Fruit fly (Drosophila melanogaster) whole organism, embryonic: ENCODE measurements around the gene Mtr3.

Experiments
- Antp ChIP-seq: fragments of 200-800 bp; sonication (Bioruptor generic); optimal IDR thresholded peaks from 3 replicates; lab custom pipeline; 2016; ENCODE audit warnings: missing biosample characterization, missing genetic modification characterization
- BtbVII ChIP-seq: fragments of 200-800 bp; sonication (Bioruptor generic); optimal IDR thresholded peaks from 3 replicates; lab custom pipeline; 2017; ENCODE audit warnings: missing biosample characterization, mild to moderate bottlenecking, missing genetic modification characterization
- Bteb2 ChIP-seq: fragments of 200-800 bp; sonication (Bioruptor generic); optimal IDR thresholded peaks from 2 replicates; lab custom pipeline; 2016; ENCODE audit warnings: missing biosample characterization, missing genetic modification characterization
- CG10565 ChIP-seq: fragments of 200-800 bp; sonication (Bioruptor generic); optimal IDR thresholded peaks from 3 replicates; lab custom pipeline; 2016; ENCODE audit warnings: missing biosample characterization, mild to moderate bottlenecking, missing genetic modification characterization
- CG10959 ChIP-seq: fragments of 200-800 bp; sonication (Bioruptor generic); IDR thresholded peaks from 2 replicates; pipeline ENCODE4 v1.3.6; 2022; ENCODE audit warnings: missing biosample characterization, missing genetic modification characterization
- CG1233 ChIP-seq: fragments of 200-800 bp; sonication (Bioruptor generic); optimal IDR thresholded peaks from 4 replicates; lab custom pipeline; 2018; ENCODE audit warnings: missing biosample characterization, mild to moderate bottlenecking, missing genetic modification characterization
- CG13775 ChIP-seq: fragments of 200-800 bp; sonication (Bioruptor generic); optimal IDR thresholded peaks from 3 replicates; lab custom pipeline; 2017; ENCODE audit warnings: missing biosample characterization, mild to moderate bottlenecking, missing genetic modification characterization
- CG13894 ChIP-seq: fragments of 200-800 bp; sonication (Bioruptor generic); optimal IDR thresholded peaks from 3 replicates; lab custom pipeline; 2018; ENCODE audit warnings: missing biosample characterization, mild to moderate bottlenecking, missing genetic modification characterization, moderate library complexity
- CG17328 ChIP-seq: fragments of 200-800 bp; sonication (Bioruptor generic); IDR thresholded peaks from 2 replicates; pipeline ENCODE4 v1.3.6; 2022; ENCODE audit warnings: missing biosample characterization, missing genetic modification characterization
- CG17361 ChIP-seq: fragments of 200-800 bp; sonication (Bioruptor generic); IDR thresholded peaks from 3 replicates; pipeline ENCODE4 v1.3.6; 2022; ENCODE audit warnings: missing biosample characterization, missing genetic modification characterization
- CG18619 ChIP-seq: fragments of 200-800 bp; sonication (Bioruptor generic); optimal IDR thresholded peaks from 3 replicates; lab custom pipeline; 2017; ENCODE audit warnings: missing biosample characterization, mild to moderate bottlenecking, missing genetic modification characterization
- CG2678 ChIP-seq: fragments of 200-800 bp; sonication (Bioruptor generic); optimal IDR thresholded peaks from 3 replicates; lab custom pipeline; 2019; ENCODE audit warnings: missing biosample characterization, mild to moderate bottlenecking, missing genetic modification characterization, moderate library complexity
- CG30403 ChIP-seq: fragments of 200-800 bp; sonication (Bioruptor generic); optimal IDR thresholded peaks from 3 replicates; lab custom pipeline; 2016; ENCODE audit warnings: missing biosample characterization, missing genetic modification characterization
- CG30431 ChIP-seq: fragments of 200-800 bp; sonication (Bioruptor generic); optimal IDR thresholded peaks from 2 replicates; lab custom pipeline; 2017; ENCODE audit warnings: missing biosample characterization, missing genetic modification characterization
- CG33213 ChIP-seq: fragments of 200-800 bp; sonication (Bioruptor generic); optimal IDR thresholded peaks from 3 replicates; lab custom pipeline; 2016; ENCODE audit warnings: missing biosample characterization, missing genetic modification characterization
- CG4360 ChIP-seq: fragments of 200-800 bp; sonication (Bioruptor generic); IDR thresholded peaks from 2 replicates; pipeline ENCODE4 v1.3.6; 2022; ENCODE audit warnings: missing biosample characterization, missing genetic modification characterization
- CG5953 ChIP-seq: fragments of 200-800 bp; sonication (Bioruptor generic); IDR thresholded peaks from 2 replicates; pipeline ENCODE4 v1.3.6; 2022; ENCODE audit warnings: missing biosample characterization, missing genetic modification characterization
- CG7745 ChIP-seq: fragments of 200-800 bp; sonication (Bioruptor generic); optimal IDR thresholded peaks from 2 replicates; lab custom pipeline; 2018; ENCODE audit warnings: missing biosample characterization, mild to moderate bottlenecking, missing genetic modification characterization, moderate library complexity
- CG7786 ChIP-seq: fragments of 200-800 bp; sonication (Bioruptor generic); optimal IDR thresholded peaks from 2 replicates; lab custom pipeline; 2016; ENCODE audit warnings: missing biosample characterization, missing genetic modification characterization
- CG7839 ChIP-seq: fragments of 200-800 bp; sonication (Bioruptor generic); optimal IDR thresholded peaks from 3 replicates; lab custom pipeline; 2018; ENCODE audit warnings: missing biosample characterization, mild to moderate bottlenecking, missing genetic modification characterization, moderate library complexity
- CG7928 ChIP-seq: fragments of 200-800 bp; sonication (Bioruptor generic); optimal IDR thresholded peaks from 2 replicates; lab custom pipeline; 2017; ENCODE audit warnings: missing biosample characterization, mild to moderate bottlenecking, missing genetic modification characterization
- CG8281 ChIP-seq: fragments of 200-800 bp; sonication (Bioruptor generic); optimal IDR thresholded peaks from 2 replicates; lab custom pipeline; 2018; ENCODE audit warnings: missing biosample characterization, mild to moderate bottlenecking, missing genetic modification characterization, moderate library complexity
- CG8924 ChIP-seq: fragments of 200-800 bp; optimal IDR thresholded peaks from 3 replicates; lab custom pipeline; 2019; ENCODE audit warnings: missing biosample characterization, mild to moderate bottlenecking, missing genetic modification characterization, moderate library complexity
- CG9817 ChIP-seq: fragments of 200-800 bp; sonication (Bioruptor generic); optimal IDR thresholded peaks from 2 replicates; lab custom pipeline; 2018; ENCODE audit warnings: missing biosample characterization, mild to moderate bottlenecking, missing genetic modification characterization, moderate library complexity
- Camta ChIP-seq: fragments of 200-800 bp; sonication (Bioruptor generic); optimal IDR thresholded peaks from 2 replicates; lab custom pipeline; 2016; ENCODE audit warnings: missing biosample characterization, missing genetic modification characterization
- Deaf1 ChIP-seq: fragments of 200-800 bp; optimal IDR thresholded peaks from 3 replicates; lab custom pipeline; 2019; ENCODE audit warnings: missing biosample characterization, mild to moderate bottlenecking, missing genetic modification characterization, moderate library complexity
- Dll ChIP-seq: fragments of 200-800 bp; sonication (Bioruptor generic); IDR thresholded peaks from 4 replicates; pipeline ENCODE4 v1.3.6; 2022; ENCODE audit warnings: missing biosample characterization, missing genetic modification characterization; ENCODE audit not compliant: partially characterized antibody
- Gsc ChIP-seq: fragments of 200-800 bp; sonication (Bioruptor generic); IDR thresholded peaks from 2 replicates; pipeline ENCODE4 v1.3.6; 2022; ENCODE audit warnings: missing biosample characterization, missing genetic modification characterization
- Kr ChIP-seq: fragments of 200-800 bp; sonication (Bioruptor generic); optimal IDR thresholded peaks from 2 replicates; lab custom pipeline; 2017; ENCODE audit warnings: missing biosample characterization, mild to moderate bottlenecking, missing genetic modification characterization
- Med ChIP-seq: fragments of 200-800 bp; sonication (Bioruptor generic); peaks from one replicate; lab custom pipeline; 2016; ENCODE audit warnings: missing biosample characterization, missing genetic modification characterization, mild to moderate bottlenecking, inconsistent platforms, moderate library complexity
- Nf-YA ChIP-seq: fragments of 200-800 bp; sonication (Bioruptor generic); IDR thresholded peaks from 2 replicates; pipeline ENCODE4 v1.3.6; 2022; ENCODE audit warnings: missing biosample characterization, missing genetic modification characterization
- PHDP ChIP-seq: fragments of 200-800 bp; sonication (Bioruptor generic); optimal IDR thresholded peaks from 3 replicates; lab custom pipeline; 2018; ENCODE audit warnings: missing biosample characterization, mild to moderate bottlenecking, missing genetic modification characterization, moderate library complexity
- Ssrp ChIP-seq: fragments of 200-800 bp; sonication (Bioruptor generic); optimal IDR thresholded peaks from 2 replicates; lab custom pipeline; 2018; ENCODE audit warnings: missing biosample characterization, mild to moderate bottlenecking, missing genetic modification characterization, moderate library complexity
- abd-A ChIP-seq: fragments of 200-800 bp; sonication (Bioruptor generic); optimal IDR thresholded peaks from 3 replicates; lab custom pipeline; 2019; ENCODE audit warnings: missing biosample characterization, mild to moderate bottlenecking, missing genetic modification characterization, moderate library complexity
- ara ChIP-seq: fragments of 200-800 bp; sonication (Bioruptor generic); IDR thresholded peaks from 2 replicates; pipeline ENCODE4 v1.3.6; 2022; ENCODE audit warnings: missing biosample characterization, missing genetic modification characterization
- chm ChIP-seq: fragments of 200-800 bp; sonication (Bioruptor generic); IDR thresholded peaks from 2 replicates; pipeline ENCODE4 v1.3.6; 2022; ENCODE audit warnings: missing biosample characterization, missing genetic modification characterization
- crc ChIP-seq: fragments of 200-800 bp; sonication (Bioruptor generic); optimal IDR thresholded peaks from 2 replicates; lab custom pipeline; 2016; ENCODE audit warnings: missing biosample characterization, missing genetic modification characterization
- lbe ChIP-seq: fragments of 200-800 bp; sonication (Bioruptor generic); optimal IDR thresholded peaks from 2 replicates; lab custom pipeline; 2016; ENCODE audit warnings: missing biosample characterization, mild to moderate bottlenecking, missing genetic modification characterization
- nerfin-1 ChIP-seq: fragments of 200-800 bp; sonication (Bioruptor generic); optimal IDR thresholded peaks from 3 replicates; lab custom pipeline; 2019; ENCODE audit warnings: missing biosample characterization, mild to moderate bottlenecking, missing genetic modification characterization, moderate library complexity
- nerfin-2 ChIP-seq: fragments of 200-800 bp; sonication (Bioruptor generic); IDR thresholded peaks from 2 replicates; pipeline ENCODE4 v1.3.6; 2022; ENCODE audit warnings: missing biosample characterization, missing genetic modification characterization; ENCODE audit not compliant: partially characterized antibody
- pho ChIP-seq: fragments of 200-800 bp; sonication (Bioruptor generic); optimal IDR thresholded peaks from 2 replicates; lab custom pipeline; 2016; ENCODE audit warnings: missing biosample characterization, missing genetic modification characterization
- salm ChIP-seq: fragments of 200-800 bp; sonication (Bioruptor generic); optimal IDR thresholded peaks from 2 replicates; lab custom pipeline; 2018; ENCODE audit warnings: missing biosample characterization, mild to moderate bottlenecking, missing genetic modification characterization
- sens ChIP-seq: fragments of 200-800 bp; sonication (Bioruptor generic); peaks from one replicate; lab custom pipeline; 2016; ENCODE audit warnings: missing biosample characterization, missing genetic modification characterization
- seq ChIP-seq: fragments of 200-800 bp; sonication (Bioruptor generic); IDR thresholded peaks from 2 replicates; pipeline ENCODE4 v1.3.6; 2022; ENCODE audit warnings: missing biosample characterization, missing genetic modification characterization
- stc ChIP-seq: fragments of 200-800 bp; sonication (Bioruptor generic); IDR thresholded peaks from 2 replicates; pipeline ENCODE4 v1.3.6; 2022; ENCODE audit warnings: missing biosample characterization, missing genetic modification characterization
- tin ChIP-seq: fragments of 200-800 bp; sonication (Bioruptor generic); optimal IDR thresholded peaks from 3 replicates; lab custom pipeline; 2016; ENCODE audit warnings: missing biosample characterization, missing genetic modification characterization
- ttk ChIP-seq: fragments of 200-800 bp; sonication (Bioruptor generic); IDR thresholded peaks from 2 replicates; pipeline ENCODE4 v2.1.2; 2022; ENCODE audit warnings: missing biosample characterization, missing genetic modification characterization
- tup ChIP-seq: fragments of 200-800 bp; sonication (Bioruptor generic); optimal IDR thresholded peaks from 2 replicates; lab custom pipeline; 2016; ENCODE audit warnings: missing biosample characterization, mild to moderate bottlenecking, missing genetic modification characterization, moderate library complexity
- wek ChIP-seq: fragments of 200-800 bp; sonication (Bioruptor generic); optimal IDR thresholded peaks from 3 replicates; lab custom pipeline; 2018; ENCODE audit warnings: missing biosample characterization, mild to moderate bottlenecking, missing genetic modification characterization, moderate library complexity

The Mtr3 gene

dm6 chr3L:19872465-19872883 lies 41.0 kb downstream of the Mtr3 start (continued):
- TF ChIP-seq CG17328 (no peak), Dll (GFP tag; lab: Robert Waterston, UW) (no peak), PHDP (tag; lab: Kevin White, UChicago) (no peak), CG10565 (GFP tag; lab: Kevin White, UChicago) (no peak), Deaf1 (no peak), Nf-YA (GFP tag; lab: Robert Waterston, UW) (no peak), tup (no peak), Antp (GFP tag; lab: Kevin White, UChicago) (no peak), CG7928 (GFP tag; lab: Kevin White, UChicago) (no peak), CG10959 (GFP tag; lab: Robert Waterston, UW) (no peak), ara (GFP tag; lab: Robert Waterston, UW) (no peak), CG4360 (GFP tag; lab: Robert Waterston, UW) (peak; percentile 31; the same call in 1 of the 2 replicates), pho (GFP tag; lab: Kevin White, UChicago) (no peak), CG30403 (no peak), CG8281 (tag; lab: Kevin White, UChicago) (no peak), lbe (GFP tag; lab: Kevin White, UChicago) (no peak), CG2678 (tag; lab: Kevin White, UChicago) (no peak), wek (GFP tag; lab: Kevin White, UChicago) (no peak)

DNA sequence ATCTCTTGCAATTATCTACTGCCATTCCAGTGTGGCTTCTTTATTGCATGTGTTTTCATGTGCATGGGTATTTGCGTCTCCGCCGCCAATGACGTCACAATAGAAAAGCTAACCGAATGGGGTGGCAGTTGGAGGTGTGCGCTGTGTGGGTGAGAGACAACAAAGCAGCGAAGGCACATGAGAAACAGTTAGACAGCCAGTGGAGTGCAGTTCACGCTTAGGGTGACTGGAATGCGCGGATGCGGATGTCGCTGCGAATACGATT lies 41.9 kb downstream of the Mtr3 start:
- TF ChIP-seq stc (GFP tag; lab: Robert Waterston, UW), result peak; percentile 21; the same call in 1 of the 2 replicates
- TF ChIP-seq Camta (GFP tag; lab: Kevin White, UChicago), result no peak
- TF ChIP-seq nerfin-1 (tag; lab: Kevin White, UChicago), result peak; percentile 92
- TF ChIP-seq CG18619, result no peak
- TF ChIP-seq Med (GFP tag; lab: Kevin White, UChicago), result peak; percentile 10
- TF ChIP-seq CG13775 (GFP tag; lab: Kevin White, UChicago), result peak; percentile 81
- no peak for TF ChIP-seq CG30431 (GFP tag; lab: Kevin White, UChicago)
- no peak for TF ChIP-seq crc (GFP tag; lab: Kevin White, UChicago)
- TF ChIP-seq chm (GFP tag; lab: Robert Waterston, UW), result no peak
- no peak for TF ChIP-seq ttk (GFP tag; lab: Robert Waterston, UW)
- no peak for TF ChIP-seq seq (GFP tag; lab: Robert Waterston, UW)
- no peak for TF ChIP-seq tin
- peak; percentile 50 for TF ChIP-seq sens (GFP tag; lab: Kevin White, UChicago)

dm6 chr3L:19870843-19871666 lies 42.5 kb downstream of the Mtr3 start, which contains the start of the genes Rab8 and Usp32:
Gene Rab8, minus strand, starts transcription at chr3L:19871078.
Gene Usp32, plus strand, starts transcription at chr3L:19871139.
- TF ChIP-seq CG33213 (GFP tag; lab: Kevin White, UChicago) (peak; percentile 72), Bteb2 (GFP tag; lab: Kevin White, UChicago) (peak; percentile 81), CG8924 (peak; percentile 32), CG7786 (GFP tag; lab: Kevin White, UChicago) (peak; percentile 76), CG9817 (peak; percentile 40), CG1233 (peak; percentile 1), CG13894 (no peak), CG7839 (no peak), CG17361 (GFP tag; lab: Robert Waterston, UW) (no peak; the same call in 1 of the 3 replicates), Kr (no peak), nerfin-2 (GFP tag; lab: Robert Waterston, UW) (peak; percentile 57), BtbVII (GFP tag; lab: Kevin White, UChicago) (peak; percentile 39), Gsc (no peak), abd-A (tag; lab: Kevin White, UChicago) (no peak), CG5953 (no peak), Ssrp (tag; lab: Kevin White, UChicago) (no peak), salm (tag; lab: Kevin White, UChicago) (peak; percentile 19), CG7745 (tag; lab: Kevin White, UChicago) (peak; percentile 79)
